Worm (Caenorhabditis elegans): Measurements from ENCODE around the gene Y50D7A.10.

Y50D7A.10 gene

ce11 chrIII:354545-355460, 39.5 kb downstream of the Y50D7A.10 start, which contains the start of gene gei-4:
Gene gei-4, minus strand, starts transcription at chrIII:354800.
- peak; percentile 91 for TF ChIP-seq rbr-2 (tag; optimal IDR thresholded peaks at IDR 0.05)
- TF ChIP-seq nhr-48 (tag; optimal IDR thresholded peaks at IDR 0.05): peak; percentile 72
- no peak for TF ChIP-seq daf-19 (GFP tag; conservative IDR thresholded peaks at IDR 0.05)
- TF ChIP-seq tra-1 (GFP tag; IDR thresholded peaks at IDR 0.05): no peak
- TF ChIP-seq ZK546.5 (tag; optimal IDR thresholded peaks at IDR 0.05): no peak
- TF ChIP-seq dmd-6 (GFP tag; IDR thresholded peaks at IDR 0.05): peak; percentile 78
- peak; percentile 35 for TF ChIP-seq spr-3 (GFP tag; optimal IDR thresholded peaks at IDR 0.05)
- TF ChIP-seq daf-8 (GFP tag; IDR thresholded peaks at IDR 0.05): no peak
- TF ChIP-seq ztf-7 (tag; optimal IDR thresholded peaks at IDR 0.05): peak; percentile 18
- TF ChIP-seq nhr-41 (GFP tag; IDR thresholded peaks at IDR 0.05): no peak
- TF ChIP-seq egl-27 (tag; optimal IDR thresholded peaks at IDR 0.05): no peak
- TF ChIP-seq nhr-28 (tag; optimal IDR thresholded peaks at IDR 0.05): peak; percentile 76
- TF ChIP-seq zip-11 (GFP tag; IDR thresholded peaks at IDR 0.05): no peak
- no peak for TF ChIP-seq Y5F2A.4 (GFP tag; optimal IDR thresholded peaks at IDR 0.05)
- no peak for TF ChIP-seq ceh-62 (tag; optimal IDR thresholded peaks at IDR 0.05)
- TF ChIP-seq nhr-10 (tag; optimal IDR thresholded peaks at IDR 0.05): peak; percentile 14
- TF ChIP-seq zip-2 (tag; optimal IDR thresholded peaks at IDR 0.05): peak; percentile 86
- TF ChIP-seq lin-1 (GFP tag; IDR thresholded peaks at IDR 0.05): peak; percentile 9; the same call in 1 of the 2 replicates
- no peak for TF ChIP-seq lim-7 (GFP tag; IDR thresholded peaks at IDR 0.05)
- peak; percentile 79 for TF ChIP-seq dve-1 (tag; optimal IDR thresholded peaks at IDR 0.05; ENCODE audit: insufficient read depth)
- no peak for TF ChIP-seq Y75B8A.6 (GFP tag; IDR thresholded peaks at IDR 0.05)
- no peak for TF ChIP-seq vab-7 (GFP tag; IDR thresholded peaks at IDR 0.05)
- peak; percentile 70 for TF ChIP-seq F37D6.2 (tag; optimal IDR thresholded peaks at IDR 0.05)
- peak in 1 of 2 experiments; percentile 100 for TF ChIP-seq unc-62 (GFP tag; optimal IDR thresholded peaks at IDR 0.05 in 1 of 2)
- no peak for TF ChIP-seq unc-62 (tag; optimal IDR thresholded peaks at IDR 0.05)
- peak; percentile 17 to 69 for TF ChIP-seq lsy-2 (tag; optimal IDR thresholded peaks at IDR 0.05)
- no peak for TF ChIP-seq snpc-1.2 (GFP tag; IDR thresholded peaks at IDR 0.05)
- TF ChIP-seq lin-13 (GFP tag; optimal IDR thresholded peaks at IDR 0.05): peak; percentile 24
- TF ChIP-seq duxl-1 (tag; optimal IDR thresholded peaks at IDR 0.05; ENCODE audit: poor library complexity): peak; percentile 48
- peak; percentile 66 for TF ChIP-seq jun-1 (tag; optimal IDR thresholded peaks at IDR 0.05)
- TF ChIP-seq hlh-30 (tag; optimal IDR thresholded peaks at IDR 0.05; ENCODE audit: insufficient read depth): peak; percentile 98
- peak; percentile 95 for TF ChIP-seq hmg-1.1 (GFP tag; IDR thresholded peaks at IDR 0.05)
- TF ChIP-seq nhr-11 (tag; optimal IDR thresholded peaks at IDR 0.05): peak; percentile 60
- 0 out of 2 replicates have a peak, but pooled peaks have one; percentile 48 for TF ChIP-seq D1046.2 (GFP tag; IDR thresholded peaks at IDR 0.05)
- TF ChIP-seq lir-3 (tag; optimal IDR thresholded peaks at IDR 0.05): no peak
- peak; percentile 86 for TF ChIP-seq aha-1 (tag)
- peak; percentile 49; the same call in 1 of the 2 replicates for TF ChIP-seq php-3 (GFP tag; IDR thresholded peaks at IDR 0.05)
- no peak for TF ChIP-seq ZK337.2 (GFP tag; IDR thresholded peaks at IDR 0.05)
- TF ChIP-seq nhr-6 (tag; optimal IDR thresholded peaks at IDR 0.05): peak; percentile 19
- TF ChIP-seq F26F4.8 (GFP tag; conservative IDR thresholded peaks at IDR 0.05): no peak
- TF ChIP-seq hif-1 (tag; optimal IDR thresholded peaks at IDR 0.05): peak in 1 of 2 experiments; percentile 44
- no peak for TF ChIP-seq skn-1 (tag; optimal IDR thresholded peaks at IDR 0.05)
- peak; percentile 85 for TF ChIP-seq ama-1 (optimal IDR thresholded peaks at IDR 0.05)
- peak; percentile 88 for TF ChIP-seq nhr-25 (tag; optimal IDR thresholded peaks at IDR 0.05; ENCODE audit: borderline replicate concordance, insufficient read depth)
- peak; percentile 45; the same call in 1 of the 2 replicates for TF ChIP-seq ceh-20 (GFP tag; IDR thresholded peaks at IDR 0.05)
- peak; percentile 64 for TF ChIP-seq mes-2 (tag; optimal IDR thresholded peaks at IDR 0.05; ENCODE audit: poor library complexity, severe bottlenecking)
- no peak for TF ChIP-seq mxl-2 (GFP tag; conservative IDR thresholded peaks at IDR 0.05)
- peak; percentile 62 to 86 for TF ChIP-seq mdl-1 (tag; optimal IDR thresholded peaks at IDR 0.05)
- TF ChIP-seq dmd-9 (GFP tag; IDR thresholded peaks at IDR 0.05): peak; percentile 52; the same call in 1 of the 2 replicates

Data from whole organism, L4 larva.